Fruit fly (Drosophila melanogaster) whole organism, wandering third instar larva: Measurements from ENCODE around the gene CG13067.

Source experiments
- CG9705 ChIP-seq: fragments of 200-800 bp; sonication (Bioruptor generic); optimal IDR thresholded peaks from 2 replicates; lab custom pipeline; 2018; ENCODE audit warnings: missing biosample characterization, mild to moderate bottlenecking, missing genetic modification characterization
- Dfd ChIP-seq: fragments of >200 bp; optimal IDR thresholded peaks from 2 replicates; lab custom pipeline; 2017; ENCODE audit warnings: missing biosample characterization, missing genetic modification characterization
- GATAd ChIP-seq: sonication (Bioruptor generic); optimal IDR thresholded peaks from 2 replicates; lab custom pipeline; 2016; ENCODE audit warnings: missing biosample characterization, missing genetic modification characterization
- HLH106 ChIP-seq: fragments of 200-800 bp; optimal IDR thresholded peaks from 3 replicates; lab custom pipeline; 2019; ENCODE audit warnings: missing biosample characterization, mild to moderate bottlenecking, missing genetic modification characterization, moderate library complexity
- dmrt93B ChIP-seq: fragments of 200-800 bp; sonication (Bioruptor generic); optimal IDR thresholded peaks from 2 replicates; lab custom pipeline; 2018; ENCODE audit warnings: missing biosample characterization, mild to moderate bottlenecking, missing genetic modification characterization
- foxo ChIP-seq, 2 experiments: fragments of 200-800 bp; sonication (Bioruptor generic); optimal IDR thresholded peaks; 2 replicates in 1 of 2; 3 replicates in 1 of 2; lab custom pipeline; 2016 to 2017; ENCODE audit warnings: missing biosample characterization in 2 of 2, missing genetic modification characterization in 2 of 2
- jim ChIP-seq: fragments of 175-275, 200-325 bp; sonication (Bioruptor generic); optimal IDR thresholded peaks from 2 replicates; lab custom pipeline; 2016; ENCODE audit warnings: missing biosample characterization, mild to moderate bottlenecking, missing genetic modification characterization
- rgr ChIP-seq: fragments of 200-800 bp; sonication (Bioruptor generic); optimal IDR thresholded peaks from 3 replicates; lab custom pipeline; 2016; ENCODE audit warnings: missing biosample characterization, mild to moderate bottlenecking, missing genetic modification characterization

DNA sequence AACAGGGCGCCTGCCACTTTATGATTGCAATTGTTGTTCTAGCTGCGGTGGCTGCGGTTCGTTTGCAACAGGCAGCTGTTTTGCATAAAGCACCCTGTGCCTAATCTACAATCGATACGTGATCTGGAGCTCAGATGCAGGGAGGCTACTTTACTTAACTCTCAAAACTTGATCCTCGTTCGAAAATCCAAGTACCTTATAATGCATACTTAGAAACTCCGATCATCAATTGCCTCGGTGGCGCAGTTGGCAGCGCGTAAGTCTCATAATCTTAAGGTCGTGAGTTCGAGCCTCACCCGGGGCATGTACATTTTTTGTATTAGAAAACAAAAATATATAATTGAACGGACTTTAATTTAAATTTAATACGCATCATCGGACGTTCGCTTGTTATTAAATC lies 49.3 kb upstream of the CG13067 start:
- TF ChIP-seq CG9705 (GFP tag; lab: Kevin White, UChicago) (no peak), jim (no peak), Dfd (GFP tag; lab: Kevin White, UChicago) (no peak), HLH106 (tag; lab: Kevin White, UChicago) (no peak), GATAd (no peak), dmrt93B (GFP tag; lab: Kevin White, UChicago) (no peak), rgr (GFP tag; lab: Kevin White, UChicago) (no peak), foxo (GFP tag; optimal IDR thresholded peaks at IDR 0.05; lab: Kevin White, UChicago) (no peak)
